Worm (Caenorhabditis elegans) whole organism, L2 larva: ENCODE measurements around the gene ttll-4.

ENCODE experiments used
- ceh-16 ChIP-seq: fragments of 150-350 bp; optimal IDR thresholded peaks from 2 replicates; lab custom pipeline; 2014; ENCODE audit warnings: missing biosample characterization, missing genetic modification characterization
- mdl-1 ChIP-seq, 2 experiments: fragments of 150-350 bp in 1 of 2; sonication (generic microtip) in 1 of 2; optimal IDR thresholded peaks; 2 replicates each; lab custom pipeline; 2017; ENCODE audit warnings: missing biosample characterization in 2 of 2, missing genetic modification characterization in 2 of 2
- nhr-23 ChIP-seq: fragments of 150-350 bp; optimal IDR thresholded peaks from 2 replicates; lab custom pipeline; 2014; ENCODE audit warnings: missing biosample characterization, missing genetic modification reagents, missing genetic modification characterization
- unc-39 ChIP-seq: fragments of 150-350 bp; optimal IDR thresholded peaks from 2 replicates; lab custom pipeline; 2014; ENCODE audit warnings: missing biosample characterization, missing genetic modification characterization
- unc-55 ChIP-seq: fragments of 150-350 bp; sonication (generic microtip); optimal IDR thresholded peaks from 3 replicates; lab custom pipeline; 2014; ENCODE audit warnings: missing biosample characterization, missing genetic modification reagents, missing genetic modification characterization

- TF ChIP-seq nhr-23 (tag; lab: Kevin White, UChicago) (no peak), mdl-1 (tag; optimal IDR thresholded peaks at IDR 0.05; lab: Kevin White, UChicago) (no peak), ceh-16 (tag; lab: Kevin White, UChicago) (no peak), unc-55 (GFP tag; lab: Kevin White, UChicago) (no peak), unc-39 (no peak)
Observed at ce11 chrIII:10085983-10086382, 38.0 kb upstream of the ttll-4 start, which contains the start of gene T16H12.2.
